Worm (Caenorhabditis elegans) whole organism, L4/young adult: ENCODE data around the gene aakg-3.
A peak's percentile ranks its signal among the peaks of the same experiment; 100 is the strongest.

Experiments used
- W03F9.2 ChIP-seq: fragments of 150-350 bp; optimal IDR thresholded peaks from 2 replicates; lab custom pipeline; 2014; ENCODE audit warnings: missing biosample characterization, missing genetic modification characterization
- dao-5 ChIP-seq: sonication (generic microtip); optimal IDR thresholded peaks from 2 replicates; lab custom pipeline; 2016; ENCODE audit warnings: missing genotype, missing genetic modification characterization, moderate library complexity, missing compliant biosample characterization
- him-1 ChIP-seq: sonication (generic microtip); optimal IDR thresholded peaks from 2 replicates; lab custom pipeline; 2016; ENCODE audit warnings: missing genotype, missing genetic modification reagents, missing genetic modification characterization, missing compliant biosample characterization

The aakg-3 gene

ce11 chrX:2996318-2996717 lies 20.1 kb downstream of the aakg-3 start:
- TF ChIP-seq him-1 (tag; lab: Kevin White, UChicago) (no peak), W03F9.2 (tag; lab: Kevin White, UChicago) (no peak)

- TF ChIP-seq W03F9.2 (tag; lab: Kevin White, UChicago) (peak; percentile 98), dao-5 (tag; lab: Kevin White, UChicago) (peak; percentile 68), him-1 (tag; lab: Kevin White, UChicago) (peak; percentile 99)
Measured at ce11 chrX:2996976-2997399, 20.7 kb downstream of the aakg-3 start.

DNA sequence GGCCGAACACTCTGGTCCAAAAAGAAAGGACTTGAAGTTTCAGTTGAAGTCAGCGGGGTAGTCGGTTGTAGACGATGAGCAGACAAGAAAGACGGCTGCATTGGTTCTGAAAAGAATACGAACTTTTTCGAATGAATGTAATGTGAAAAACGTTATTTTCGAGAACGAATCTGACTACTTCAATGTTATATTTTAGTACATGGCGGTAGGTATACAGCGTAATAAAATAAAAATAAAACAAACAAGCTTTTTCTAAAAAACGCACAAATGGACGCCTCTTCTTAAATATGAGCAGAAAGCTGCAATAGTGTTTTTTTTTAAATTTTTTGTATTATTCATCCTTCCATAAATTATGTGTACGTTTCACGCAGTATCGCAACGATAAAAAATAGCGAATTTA lies 23.4 kb downstream of the aakg-3 start, which contains the start of gene Y41G9A.17:
Y41G9A.17 (minus strand) TSS at position 101 of the 400 bp plus-strand sequence.
- TF ChIP-seq W03F9.2 (tag; lab: Kevin White, UChicago): no peak
- TF ChIP-seq dao-5 (tag; lab: Kevin White, UChicago): no peak
- TF ChIP-seq him-1 (tag; lab: Kevin White, UChicago): no peak

DNA sequence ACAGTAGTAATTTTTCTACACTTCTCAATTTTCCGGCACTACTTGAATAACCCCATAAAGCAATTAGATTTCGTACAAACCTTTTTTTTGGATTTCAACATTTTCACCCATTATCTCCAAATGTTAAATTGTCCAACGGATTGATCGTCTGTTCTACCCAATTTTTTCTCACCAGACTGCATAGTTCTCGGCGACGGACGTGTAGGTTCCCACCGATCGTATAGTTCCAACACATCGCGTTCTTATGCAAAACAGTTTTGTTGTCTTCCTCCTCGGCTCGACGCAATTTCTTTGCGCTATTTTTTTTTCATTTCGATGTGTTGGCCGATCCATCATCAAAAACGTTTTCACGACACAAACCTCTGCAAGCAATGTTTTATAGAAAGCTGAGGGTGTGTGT lies 27.5 kb downstream of the aakg-3 start, which contains the start of gene Y41G9A.6:
Y41G9A.6 (minus strand) TSS at position 101 of the 400 bp plus-strand sequence.
- TF ChIP-seq him-1 (tag; lab: Kevin White, UChicago): no peak
- no peak for TF ChIP-seq W03F9.2 (tag; lab: Kevin White, UChicago)
- TF ChIP-seq dao-5 (tag; lab: Kevin White, UChicago): no peak

DNA sequence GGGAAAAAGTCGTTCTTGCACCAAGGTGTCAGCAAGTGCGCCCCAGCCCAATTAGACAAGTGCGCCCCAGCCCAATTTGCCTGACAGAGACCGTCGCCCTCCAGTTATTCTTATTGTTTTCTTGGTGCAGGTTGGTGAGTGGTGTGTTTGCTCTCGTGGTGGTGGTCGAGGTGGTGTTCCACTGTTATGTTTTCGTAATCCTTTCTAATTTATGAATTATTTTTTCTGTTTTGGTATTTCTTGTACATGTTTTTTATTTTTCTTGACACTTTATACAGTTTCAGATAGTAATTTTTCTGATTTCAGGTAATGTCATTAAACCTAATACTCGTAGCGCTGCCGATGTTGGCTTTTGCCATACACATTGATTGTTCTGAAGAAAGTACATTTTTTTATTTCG lies 32.9 kb downstream of the aakg-3 start, which contains the start of gene Y48D7A.1:
Y48D7A.1 (plus strand) TSS at position 301 of the 400 bp plus-strand sequence.
- TF ChIP-seq W03F9.2 (tag; lab: Kevin White, UChicago) (no peak), him-1 (tag; lab: Kevin White, UChicago) (no peak), dao-5 (tag; lab: Kevin White, UChicago) (no peak)

ce11 chrX:3018505-3018996 lies 42.3 kb downstream of the aakg-3 start, which contains the start of gene flp-18:
Gene flp-18 (minus strand): TSS chrX:3018555.
- TF ChIP-seq him-1 (tag; lab: Kevin White, UChicago) (no peak), dao-5 (tag; lab: Kevin White, UChicago) (no peak), W03F9.2 (tag; lab: Kevin White, UChicago) (no peak)

DNA sequence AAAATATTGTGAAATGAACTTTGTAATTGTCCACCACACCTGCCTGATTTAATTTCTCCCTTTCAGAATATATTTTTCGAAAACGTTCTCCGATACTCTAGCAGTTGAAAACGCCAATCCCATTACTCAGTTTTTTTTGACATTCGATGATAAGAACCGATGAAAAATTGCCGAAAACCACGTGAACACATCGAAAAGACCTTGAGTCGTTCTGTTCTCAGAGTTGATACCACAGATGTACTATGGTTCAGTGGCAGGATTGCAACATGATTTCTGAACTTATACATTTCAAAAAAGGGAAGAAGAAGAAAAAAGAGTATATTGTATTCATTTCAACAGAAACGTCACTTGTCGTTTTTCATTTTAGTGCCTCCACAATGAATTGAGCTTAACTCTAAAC lies 43.7 kb downstream of the aakg-3 start:
- no peak for TF ChIP-seq W03F9.2 (tag; lab: Kevin White, UChicago)
- TF ChIP-seq dao-5 (tag; lab: Kevin White, UChicago): no peak
- no peak for TF ChIP-seq him-1 (tag; lab: Kevin White, UChicago)

DNA sequence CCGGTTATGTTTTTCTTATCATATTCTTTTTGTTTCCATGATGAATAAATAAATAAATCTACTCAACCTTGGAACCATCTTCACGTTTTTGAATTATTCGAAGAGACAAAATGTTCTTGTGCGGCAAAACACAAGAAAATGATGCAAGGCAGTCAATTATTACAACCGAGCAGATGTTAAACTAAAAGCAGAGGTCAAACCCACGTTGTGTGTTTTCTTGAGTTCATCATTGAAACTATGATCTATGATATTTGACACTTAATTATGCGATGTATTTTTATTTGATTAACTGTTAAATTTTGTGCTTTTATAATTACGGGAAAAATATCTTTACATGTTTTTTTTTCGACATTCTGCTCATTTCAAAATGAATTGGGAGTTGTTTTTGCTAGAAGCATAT lies 45.2 kb downstream of the aakg-3 start:
- TF ChIP-seq him-1 (tag; lab: Kevin White, UChicago) (no peak), dao-5 (tag; lab: Kevin White, UChicago) (no peak), W03F9.2 (tag; lab: Kevin White, UChicago) (no peak)

ce11 chrX:3022330-3023088 lies 46.3 kb downstream of the aakg-3 start:
- TF ChIP-seq dao-5 (tag; lab: Kevin White, UChicago) (no peak), him-1 (tag; lab: Kevin White, UChicago) (no peak), W03F9.2 (tag; lab: Kevin White, UChicago) (no peak)

- no peak for TF ChIP-seq him-1 (tag; lab: Kevin White, UChicago)
Measured at ce11 chrX:3023552-3024183, 47.4 kb downstream of the aakg-3 start.

DNA sequence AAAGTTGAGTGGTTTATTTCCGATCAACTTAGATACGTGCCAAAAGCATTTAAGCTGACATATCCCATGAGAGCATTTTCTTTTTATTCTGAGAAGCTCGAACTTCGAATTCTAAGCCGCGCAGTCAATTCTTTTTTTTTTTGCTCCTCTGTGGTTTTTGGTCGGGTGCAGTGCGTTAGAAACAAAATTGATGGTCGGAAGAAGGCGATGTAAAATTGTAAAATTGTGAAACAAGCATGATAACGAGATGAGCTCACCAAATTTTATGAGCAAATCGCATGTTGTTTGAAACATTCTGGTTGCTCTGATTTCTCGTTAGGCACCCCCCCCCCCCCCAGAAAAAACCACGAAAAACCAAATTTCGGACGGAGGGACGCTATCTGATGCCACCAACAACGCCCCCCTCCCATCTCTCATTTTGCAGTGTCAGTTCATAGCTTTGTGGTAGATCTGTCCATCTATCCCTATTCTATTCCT lies 48.4 kb downstream of the aakg-3 start, which contains the start of gene aqp-7:
aqp-7 (plus strand) TSS at position 427 of the 477 bp plus-strand sequence.
- TF ChIP-seq dao-5 (tag; lab: Kevin White, UChicago) (no peak), W03F9.2 (tag; lab: Kevin White, UChicago) (no peak), him-1 (tag; lab: Kevin White, UChicago) (no peak)

- TF ChIP-seq him-1 (tag; lab: Kevin White, UChicago): no peak
- no peak for TF ChIP-seq dao-5 (tag; lab: Kevin White, UChicago)
- TF ChIP-seq W03F9.2 (tag; lab: Kevin White, UChicago): no peak
Measured at ce11 chrX:3025145-3025544, 48.9 kb downstream of the aakg-3 start.

DNA sequence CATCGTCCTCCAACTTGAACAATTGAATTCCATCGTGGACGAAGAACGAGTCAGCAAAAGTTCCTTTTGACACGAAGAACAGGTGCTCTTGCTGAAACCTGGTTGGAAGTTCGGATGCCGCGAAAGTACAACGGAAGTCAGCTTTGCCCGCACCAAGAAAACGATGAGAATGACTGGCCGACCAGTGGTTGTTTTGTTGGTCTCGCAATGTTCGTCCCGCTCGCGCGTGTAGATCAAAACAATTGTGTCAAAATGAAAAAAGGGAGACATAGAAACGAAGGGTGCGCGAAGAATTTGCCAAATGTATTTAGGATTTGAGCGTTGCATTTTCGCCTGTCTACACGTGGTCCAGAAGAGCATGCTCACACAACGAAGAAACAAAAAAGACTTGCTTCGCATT lies 52.8 kb downstream of the aakg-3 start, which contains the start of gene M02F4.1:
M02F4.1 (minus strand) TSS at position 101 of the 400 bp plus-strand sequence.
- TF ChIP-seq W03F9.2 (tag; lab: Kevin White, UChicago): no peak
- no peak for TF ChIP-seq him-1 (tag; lab: Kevin White, UChicago)
- TF ChIP-seq dao-5 (tag; lab: Kevin White, UChicago): no peak
